Fruit fly (Drosophila melanogaster) whole organism, pupa: ENCODE measurements around the gene HDAC4.

Experiments used
- CG10348 ChIP-seq: fragments of 200-800 bp; sonication (Bioruptor generic); IDR thresholded peaks from 2 replicates; pipeline ENCODE4 v1.3.6; 2022; ENCODE audit warnings: missing biosample characterization, missing genetic modification characterization
- CG12605 ChIP-seq: fragments of 200-800 bp; sonication (Bioruptor generic); IDR thresholded peaks from 2 replicates; pipeline ENCODE4 v1.3.6; 2022; ENCODE audit warnings: missing biosample characterization, missing genetic modification characterization
- CG13204 ChIP-seq: fragments of 200-800 bp; sonication (Bioruptor generic); optimal IDR thresholded peaks from 2 replicates; lab custom pipeline; 2018; ENCODE audit warnings: missing biosample characterization, mild to moderate bottlenecking, missing genetic modification characterization, moderate library complexity
- CG14655 ChIP-seq: fragments of 200-800 bp; sonication (Bioruptor generic); optimal IDR thresholded peaks from 3 replicates; lab custom pipeline; 2017; ENCODE audit warnings: mild to moderate bottlenecking, missing biosample characterization, missing genetic modification reagents, missing genetic modification characterization
- CG15710 ChIP-seq: fragments of 200-800 bp; sonication (Bioruptor generic); optimal IDR thresholded peaks from 2 replicates; lab custom pipeline; 2018; ENCODE audit warnings: missing biosample characterization, mild to moderate bottlenecking, missing genetic modification characterization, moderate library complexity
- CG17806 ChIP-seq: fragments of 200-800 bp; sonication (Bioruptor generic); optimal IDR thresholded peaks from 2 replicates; lab custom pipeline; 2018; ENCODE audit warnings: missing biosample characterization, mild to moderate bottlenecking, missing genetic modification characterization, moderate library complexity
- CG32121 ChIP-seq: fragments of 200-800 bp; sonication (Bioruptor generic); IDR thresholded peaks from 2 replicates; pipeline ENCODE4 v1.3.6; 2022; ENCODE audit warnings: missing biosample characterization, missing genetic modification characterization
- CG34367 ChIP-seq: fragments of 200-800 bp; sonication (Bioruptor generic); optimal IDR thresholded peaks from 2 replicates; lab custom pipeline; 2018; ENCODE audit warnings: missing biosample characterization, mild to moderate bottlenecking, missing genetic modification characterization
- CG4496 ChIP-seq: fragments of 200-800 bp; sonication (Bioruptor generic); IDR thresholded peaks from 3 replicates; pipeline ENCODE4 v1.3.6; 2022; ENCODE audit warnings: missing biosample characterization, missing genetic modification characterization
- CG8159 ChIP-seq: fragments of 200-800 bp; sonication (Bioruptor generic); optimal IDR thresholded peaks from 3 replicates; lab custom pipeline; 2018; ENCODE audit warnings: missing biosample characterization, mild to moderate bottlenecking, missing genetic modification characterization, moderate library complexity
- CG8301 ChIP-seq: fragments of 200-800 bp; sonication (Bioruptor generic); optimal IDR thresholded peaks from 2 replicates; lab custom pipeline; 2018; ENCODE audit warnings: missing biosample characterization, mild to moderate bottlenecking, missing genetic modification characterization
- CG9948 ChIP-seq: fragments of 200-800 bp; sonication (Bioruptor generic); optimal IDR thresholded peaks from 2 replicates; lab custom pipeline; 2018; ENCODE audit warnings: missing biosample characterization, mild to moderate bottlenecking, missing genetic modification characterization, moderate library complexity
- D1 ChIP-seq: fragments of 200-800 bp; sonication (Bioruptor generic); optimal IDR thresholded peaks from 2 replicates; lab custom pipeline; 2018; ENCODE audit warnings: missing biosample characterization, mild to moderate bottlenecking, missing genetic modification characterization, moderate library complexity
- EcR ChIP-seq: fragments of 200-800 bp; sonication (Bioruptor generic); optimal IDR thresholded peaks from 3 replicates; lab custom pipeline; 2019; ENCODE audit warnings: missing biosample characterization, missing genetic modification characterization, mild to moderate bottlenecking, moderate library complexity, missing genetic modification reagents
- Ets98B ChIP-seq: fragments of 200-800 bp; sonication (Bioruptor generic); IDR thresholded peaks from 2 replicates; pipeline ENCODE4 v1.3.6; 2022; ENCODE audit warnings: missing biosample characterization, missing genetic modification characterization
- Pif1A ChIP-seq: fragments of 200-800 bp; sonication (Bioruptor generic); optimal IDR thresholded peaks from 3 replicates; lab custom pipeline; 2016; ENCODE audit warnings: missing biosample characterization, missing genetic modification characterization
- Pif1B ChIP-seq: fragments of 200-800 bp; sonication (Bioruptor generic); optimal IDR thresholded peaks from 3 replicates; lab custom pipeline; 2016; ENCODE audit warnings: missing biosample characterization, missing genetic modification characterization
- Snoo ChIP-seq: fragments of 200-800 bp; sonication (Bioruptor generic); optimal IDR thresholded peaks from 3 replicates; lab custom pipeline; 2017; ENCODE audit warnings: missing biosample characterization, mild to moderate bottlenecking, missing genetic modification characterization, inconsistent platforms
- fd96Ca ChIP-seq: fragments of 200-800 bp; sonication (Bioruptor generic); IDR thresholded peaks from 3 replicates; pipeline ENCODE4 v1.3.6; 2022; ENCODE audit warnings: missing biosample characterization, missing genetic modification characterization
- gl ChIP-seq: fragments of 200-800 bp; sonication (Bioruptor generic); optimal IDR thresholded peaks from 2 replicates; lab custom pipeline; 2018; ENCODE audit warnings: missing biosample characterization, mild to moderate bottlenecking, missing genetic modification characterization
- rn ChIP-seq: fragments of 200-800 bp; sonication (Bioruptor generic); IDR thresholded peaks from 2 replicates; pipeline ENCODE4 v1.3.6; 2022; ENCODE audit warnings: missing biosample characterization, missing genetic modification characterization

The HDAC4 gene

dm6 chrX:13258048-13258756, 27.2 kb downstream of the HDAC4 start, which contains the start of the genes mew and CG15742:
mew (minus strand) TSS chrX:13258490.
CG15742 (minus strand) TSS chrX:13258495.
- TF ChIP-seq CG8159 (no peak), CG12605 (GFP tag; lab: Robert Waterston, UW) (no peak), Snoo (tag; lab: Kevin White, UChicago) (no peak)

- TF ChIP-seq CG34367 (no peak), Snoo (tag; lab: Kevin White, UChicago) (no peak), EcR (GFP tag; lab: Kevin White, UChicago) (no peak), CG12605 (GFP tag; lab: Robert Waterston, UW) (peak; percentile 53), gl (tag; lab: Kevin White, UChicago) (no peak), CG14655 (GFP tag; lab: Kevin White, UChicago) (no peak), CG10348 (GFP tag; lab: Robert Waterston, UW) (no peak), fd96Ca (no peak), CG17806 (tag; lab: Kevin White, UChicago) (no peak), Pif1A (GFP tag; lab: Kevin White, UChicago) (no peak), Ets98B (GFP tag; lab: Robert Waterston, UW) (0 out of 2 replicates have a peak, but pooled peaks have one; percentile 25), Pif1B (no peak), CG9948 (tag; lab: Kevin White, UChicago) (no peak), CG32121 (GFP tag; lab: Robert Waterston, UW) (0 out of 2 replicates have a peak, but pooled peaks have one; percentile 10), CG4496 (GFP tag; lab: Robert Waterston, UW) (peak; percentile 59; the same call in 1 of the 3 replicates)
Measured at dm6 chrX:13256967-13257366, 28.5 kb downstream of the HDAC4 start.

- TF ChIP-seq CG32121 (GFP tag; lab: Robert Waterston, UW): peak; percentile 31; the same call in 1 of the 2 replicates
- peak; percentile 8 for TF ChIP-seq Pif1B
- no peak for TF ChIP-seq CG14655 (GFP tag; lab: Kevin White, UChicago)
- TF ChIP-seq CG8159: peak; percentile 21
- TF ChIP-seq CG15710: peak; percentile 24
- no peak for TF ChIP-seq CG12605 (GFP tag; lab: Robert Waterston, UW)
- peak; percentile 24 for TF ChIP-seq Snoo (tag; lab: Kevin White, UChicago)
- TF ChIP-seq Pif1A (GFP tag; lab: Kevin White, UChicago): peak; percentile 32
- 0 out of 3 replicates have a peak, but pooled peaks have one; percentile 19 for TF ChIP-seq CG4496 (GFP tag; lab: Robert Waterston, UW)
- peak; percentile 52 for TF ChIP-seq gl (tag; lab: Kevin White, UChicago)
Measured at dm6 chrX:13254442-13254841, 31.0 kb downstream of the HDAC4 start.

- TF ChIP-seq CG32121 (GFP tag; lab: Robert Waterston, UW) (0 out of 2 replicates have a peak, but pooled peaks have one; percentile 20), Pif1B (no peak), CG14655 (GFP tag; lab: Kevin White, UChicago) (peak; percentile 50), CG8301 (peak; percentile 23), CG9948 (tag; lab: Kevin White, UChicago) (no peak), CG10348 (GFP tag; lab: Robert Waterston, UW) (no peak), CG13204 (GFP tag; lab: Kevin White, UChicago) (no peak), CG17806 (tag; lab: Kevin White, UChicago) (no peak), CG8159 (no peak), CG34367 (no peak), gl (tag; lab: Kevin White, UChicago) (no peak), Snoo (tag; lab: Kevin White, UChicago) (no peak), rn (GFP tag; lab: Robert Waterston, UW) (no peak), CG4496 (GFP tag; lab: Robert Waterston, UW) (peak; percentile 22; the same call in 1 of the 3 replicates), Ets98B (GFP tag; lab: Robert Waterston, UW) (peak; percentile 52; the same call in 1 of the 2 replicates), Pif1A (GFP tag; lab: Kevin White, UChicago) (peak; percentile 30), CG15710 (no peak), fd96Ca (peak; percentile 48; the same call in 1 of the 3 replicates), D1 (tag; lab: Kevin White, UChicago) (no peak), EcR (GFP tag; lab: Kevin White, UChicago) (no peak), CG12605 (GFP tag; lab: Robert Waterston, UW) (no peak)
Measured at dm6 chrX:13253062-13253724, 32.2 kb downstream of the HDAC4 start.

- peak; percentile 96 for TF ChIP-seq fd96Ca
- TF ChIP-seq CG12605 (GFP tag; lab: Robert Waterston, UW): peak; percentile 92
- TF ChIP-seq D1 (tag; lab: Kevin White, UChicago): peak; percentile 81
- peak; percentile 88 for TF ChIP-seq CG13204 (GFP tag; lab: Kevin White, UChicago)
- peak; percentile 93 for TF ChIP-seq gl (tag; lab: Kevin White, UChicago)
- peak; percentile 90 for TF ChIP-seq Snoo (tag; lab: Kevin White, UChicago)
- TF ChIP-seq CG32121 (GFP tag; lab: Robert Waterston, UW): peak; percentile 93
- TF ChIP-seq CG17806 (tag; lab: Kevin White, UChicago): peak; percentile 94
- peak; percentile 78 for TF ChIP-seq rn (GFP tag; lab: Robert Waterston, UW)
- peak; percentile 92 for TF ChIP-seq Pif1B
- TF ChIP-seq CG8159: peak; percentile 92
- peak; percentile 57 for TF ChIP-seq CG10348 (GFP tag; lab: Robert Waterston, UW)
- peak; percentile 70 for TF ChIP-seq EcR (GFP tag; lab: Kevin White, UChicago)
- peak; percentile 95 for TF ChIP-seq CG8301
- peak; percentile 97 for TF ChIP-seq CG4496 (GFP tag; lab: Robert Waterston, UW)
- peak; percentile 95 for TF ChIP-seq CG34367
- TF ChIP-seq Ets98B (GFP tag; lab: Robert Waterston, UW): peak; percentile 95
- TF ChIP-seq CG15710: peak; percentile 94
- TF ChIP-seq CG9948 (tag; lab: Kevin White, UChicago): peak; percentile 93
- TF ChIP-seq CG14655 (GFP tag; lab: Kevin White, UChicago): peak; percentile 95
- peak; percentile 93 for TF ChIP-seq Pif1A (GFP tag; lab: Kevin White, UChicago)
- TF ChIP-seq, all 21 proteins: peak for 21
Measured at dm6 chrX:13251310-13251709, 34.1 kb downstream of the HDAC4 start.
